Worm (Caenorhabditis elegans): Measurements from ENCODE around the gene C34D4.2.

C34D4.2 gene

ce11 chrIV:7154356-7154755, at the start of gene C34D4.2:
Gene C34D4.2, plus strand, starts transcription at chrIV:7154656.
- TF ChIP-seq ceh-16 (tag; optimal IDR thresholded peaks at IDR 0.05), result no peak
- no peak for TF ChIP-seq aly-2 (tag; optimal IDR thresholded peaks at IDR 0.05)
- TF ChIP-seq ztf-11 (tag; optimal IDR thresholded peaks at IDR 0.05), result no peak
- TF ChIP-seq eor-1 (tag; optimal IDR thresholded peaks at IDR 0.05), result no peak
- no peak for TF ChIP-seq egl-27 (tag; optimal IDR thresholded peaks at IDR 0.05)
- TF ChIP-seq mdl-1 (tag; optimal IDR thresholded peaks at IDR 0.05), result no peak

- TF ChIP-seq ama-1 (optimal IDR thresholded peaks at IDR 0.05) (no peak), nhr-43 (tag; optimal IDR thresholded peaks at IDR 0.05; ENCODE audit: poor library complexity, severe bottlenecking) (no peak), daf-12 (tag; optimal IDR thresholded peaks at IDR 0.05) (no peak), fkh-2 (tag; optimal IDR thresholded peaks at IDR 0.05) (no peak), mdl-1 (tag; optimal IDR thresholded peaks at IDR 0.05) (no peak), mml-1 (tag; optimal IDR thresholded peaks at IDR 0.05) (no peak), nhr-237 (tag; optimal IDR thresholded peaks at IDR 0.05) (no peak), ztf-4 (tag; optimal IDR thresholded peaks at IDR 0.05) (no peak), R02D3.7 (tag; optimal IDR thresholded peaks at IDR 0.05) (no peak), hmg-11 (tag; optimal IDR thresholded peaks at IDR 0.05) (no peak), lin-39 (tag; optimal IDR thresholded peaks at IDR 0.05) (no peak), unc-62 (GFP tag; optimal IDR thresholded peaks at IDR 0.05) (no peak), unc-39 (tag; optimal IDR thresholded peaks at IDR 0.05) (no peak), aly-2 (tag; optimal IDR thresholded peaks at IDR 0.05) (no peak), elt-2 (tag; optimal IDR thresholded peaks at IDR 0.05) (no peak), nhr-25 (tag; optimal IDR thresholded peaks at IDR 0.05) (no peak), egl-5 (tag; optimal IDR thresholded peaks at IDR 0.05) (no peak), snpc-4 (tag; optimal IDR thresholded peaks at IDR 0.05) (no peak), jun-1 (tag; optimal IDR thresholded peaks at IDR 0.05) (no peak), elt-1 (tag; optimal IDR thresholded peaks at IDR 0.05) (no peak)
Measured at ce11 chrIV:7107893-7108292, 46.6 kb upstream of the C34D4.2 start, which contains the start of gene ZC477.2. Gene ZC477.2, plus strand, starts transcription at chrIV:7108193.

DNA sequence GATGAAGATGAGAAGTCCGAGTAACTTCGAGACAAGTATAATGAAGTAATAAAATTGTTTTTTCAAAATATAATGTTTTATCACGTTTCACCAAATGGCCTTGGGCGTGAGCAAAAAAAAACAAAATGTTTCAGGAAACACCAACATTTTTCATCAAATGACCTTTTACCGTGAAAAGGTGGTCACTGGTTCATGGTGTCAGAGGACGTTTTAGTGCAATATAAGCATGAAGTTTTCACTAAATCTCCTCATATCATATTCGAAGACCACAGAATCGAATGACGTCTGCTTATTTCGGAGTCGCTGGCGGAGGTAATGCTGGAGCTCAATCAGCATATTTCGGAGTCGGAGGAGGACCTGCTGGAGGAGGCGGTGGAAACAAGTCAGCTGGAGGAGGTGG, 43.1 kb upstream of the C34D4.2 start, which contains the start of the genes ZC477.7 and ssq-3:
Gene ZC477.7 (minus strand): TSS at position 101 of the 400 bp plus-strand sequence.
Gene ssq-3 (plus strand): TSS at position 251 of the 400 bp plus-strand sequence.
- TF ChIP-seq nhr-76 (tag; optimal IDR thresholded peaks at IDR 0.05) (no peak), unc-39 (tag; optimal IDR thresholded peaks at IDR 0.05) (no peak), zag-1 (tag; optimal IDR thresholded peaks at IDR 0.05) (no peak)

ce11 chrIV:7114599-7114998, 39.9 kb upstream of the C34D4.2 start, which contains the start of gene nas-8:
Gene nas-8, plus strand, starts transcription at chrIV:7114899.
- TF ChIP-seq ceh-82 (tag; optimal IDR thresholded peaks at IDR 0.05) (no peak), hmg-11 (tag; optimal IDR thresholded peaks at IDR 0.05) (no peak), jun-1 (tag; optimal IDR thresholded peaks at IDR 0.05) (no peak), fkh-2 (tag; optimal IDR thresholded peaks at IDR 0.05) (no peak), zag-1 (tag; optimal IDR thresholded peaks at IDR 0.05) (no peak), R02D3.7 (tag; optimal IDR thresholded peaks at IDR 0.05) (no peak), ama-1 (optimal IDR thresholded peaks at IDR 0.05) (no peak), nhr-12 (tag; optimal IDR thresholded peaks at IDR 0.05) (no peak), lsy-12 (tag; optimal IDR thresholded peaks at IDR 0.05) (no peak), nfya-1 (tag; optimal IDR thresholded peaks at IDR 0.05; ENCODE audit: insufficient read depth) (no peak), ceh-9 (tag; optimal IDR thresholded peaks at IDR 0.05) (no peak), mdl-1 (tag; optimal IDR thresholded peaks at IDR 0.05) (no peak), egl-5 (tag; optimal IDR thresholded peaks at IDR 0.05) (no peak), egl-27 (tag; optimal IDR thresholded peaks at IDR 0.05) (no peak), snpc-4 (tag; optimal IDR thresholded peaks at IDR 0.05) (no peak), pqm-1 (tag; optimal IDR thresholded peaks at IDR 0.05) (no peak)

ce11 chrIV:7121313-7122055, 33.0 kb upstream of the C34D4.2 start, which contains the start of the genes C34D4.10 and str-48:
Gene C34D4.10, minus strand, starts transcription at chrIV:7121413.
Gene str-48, plus strand, starts transcription at chrIV:7122005.
- TF ChIP-seq nhr-11 (tag; optimal IDR thresholded peaks at IDR 0.05), result no peak
